Fruit fly (Drosophila melanogaster): ENCODE results near the gene REPTOR-BP.

Gene REPTOR-BP

dm6 chr2L:10226724-10227407, 37.1 kb upstream of the REPTOR-BP start, which contains the start of gene CG5708 (continued):
- no peak for TF ChIP-seq tll (GFP tag; optimal IDR thresholded peaks at IDR 0.05)
- no peak for TF ChIP-seq E2f2 (GFP tag; IDR thresholded peaks at IDR 0.05)
- TF ChIP-seq pho (GFP tag; optimal IDR thresholded peaks at IDR 0.05) = no peak
- no peak for TF ChIP-seq Mrtf (GFP tag; IDR thresholded peaks at IDR 0.05)
- TF ChIP-seq Hsf (GFP tag; optimal IDR thresholded peaks at IDR 0.05) = peak; percentile 1
- peak; percentile 35 for TF ChIP-seq B-H2 (GFP tag; optimal IDR thresholded peaks at IDR 0.05)
- TF ChIP-seq Nf-YA (GFP tag; IDR thresholded peaks at IDR 0.05) = no peak
- TF ChIP-seq Fer1 (GFP tag; optimal IDR thresholded peaks at IDR 0.05) = no peak
- no peak for TF ChIP-seq NK7.1 (GFP tag; optimal IDR thresholded peaks at IDR 0.05)
- no peak for TF ChIP-seq Awh (GFP tag; IDR thresholded peaks at IDR 0.05)
- no peak for TF ChIP-seq CG31388 (GFP tag; optimal IDR thresholded peaks at IDR 0.05)
- TF ChIP-seq vvl (GFP tag; IDR thresholded peaks at IDR 0.05) = 0 out of 2 replicates have a peak, but pooled peaks have one; percentile 42
- no peak for TF ChIP-seq Gug (GFP tag; IDR thresholded peaks at IDR 0.05)
- no peak for TF ChIP-seq CG15269 (tag; optimal IDR thresholded peaks at IDR 0.05)
- TF ChIP-seq CG9215 (GFP tag; IDR thresholded peaks at IDR 0.05) = no peak
- peak; percentile 52; the same call in 1 of the 2 replicates for TF ChIP-seq Bgb (GFP tag; IDR thresholded peaks at IDR 0.05; ENCODE audit: partially characterized antibody)
- no peak for TF ChIP-seq stc (GFP tag; IDR thresholded peaks at IDR 0.05)
- TF ChIP-seq croc (GFP tag; conservative IDR thresholded peaks at IDR 0.05) = no peak
- no peak for TF ChIP-seq CG2129 (GFP tag; IDR thresholded peaks at IDR 0.05; ENCODE audit: partially characterized antibody)
- TF ChIP-seq CG1792 (GFP tag; optimal IDR thresholded peaks at IDR 0.05) = no peak
- TF ChIP-seq C15 (GFP tag; IDR thresholded peaks at IDR 0.05) = no peak
- no peak for TF ChIP-seq YL-1 (GFP tag; optimal IDR thresholded peaks at IDR 0.05)
- TF ChIP-seq CG14667 (GFP tag; IDR thresholded peaks at IDR 0.05) = no peak
- TF ChIP-seq CG17328 (GFP tag; IDR thresholded peaks at IDR 0.05) = no peak
- no peak for TF ChIP-seq cwo (GFP tag; optimal IDR thresholded peaks at IDR 0.05)
- TF ChIP-seq CG12104 (GFP tag; optimal IDR thresholded peaks at IDR 0.05) = no peak
- TF ChIP-seq B-H1 (GFP tag; IDR thresholded peaks at IDR 0.05) = no peak
- TF ChIP-seq ham (GFP tag; IDR thresholded peaks at IDR 0.05) = no peak
- no peak for TF ChIP-seq Dfd (GFP tag; optimal IDR thresholded peaks at IDR 0.05)
- no peak for TF ChIP-seq Rx (GFP tag; IDR thresholded peaks at IDR 0.05)
- TF ChIP-seq CG8765 (GFP tag; IDR thresholded peaks at IDR 0.05) = no peak
- TF ChIP-seq Sin3A (optimal IDR thresholded peaks at IDR 0.05) = no peak
- TF ChIP-seq slp2 (GFP tag; optimal IDR thresholded peaks at IDR 0.05) = no peak
- TF ChIP-seq dm (GFP tag; optimal IDR thresholded peaks at IDR 0.05) = no peak
- no peak for TF ChIP-seq Ssrp (tag; optimal IDR thresholded peaks at IDR 0.05)
- TF ChIP-seq CG9437 (GFP tag; optimal IDR thresholded peaks at IDR 0.05) = no peak
- TF ChIP-seq sob (GFP tag; IDR thresholded peaks at IDR 0.05) = 0 out of 2 replicates have a peak, but pooled peaks have one; percentile 39
- no peak for TF ChIP-seq Ets97D (GFP tag; optimal IDR thresholded peaks at IDR 0.05)
- no peak for TF ChIP-seq CG7372 (GFP tag; IDR thresholded peaks at IDR 0.05)
- no peak for TF ChIP-seq CG4707 (GFP tag; optimal IDR thresholded peaks at IDR 0.05)
- peak; percentile 34 for TF ChIP-seq CG12391 (tag; optimal IDR thresholded peaks at IDR 0.05)
- TF ChIP-seq PHDP (tag; optimal IDR thresholded peaks at IDR 0.05) = no peak
- no peak for TF ChIP-seq schlank (tag; optimal IDR thresholded peaks at IDR 0.05)
- TF ChIP-seq cg (GFP tag; optimal IDR thresholded peaks at IDR 0.05) = no peak
- peak; percentile 33 for TF ChIP-seq NfI (GFP tag; optimal IDR thresholded peaks at IDR 0.05)
- no peak for TF ChIP-seq Hr51 (GFP tag; optimal IDR thresholded peaks at IDR 0.05)
- TF ChIP-seq CG13624 (GFP tag; optimal IDR thresholded peaks at IDR 0.05) = no peak
- TF ChIP-seq Opbp (GFP tag; IDR thresholded peaks at IDR 0.05; ENCODE audit: partially characterized antibody) = peak; percentile 75; the same call in 2 of the 3 replicates
- peak; percentile 50; the same call in 2 of the 3 replicates for TF ChIP-seq knrl (GFP tag; IDR thresholded peaks at IDR 0.05; ENCODE audit: partially characterized antibody)
- TF ChIP-seq dysf (GFP tag; IDR thresholded peaks at IDR 0.05) = no peak
- no peak for TF ChIP-seq CG7745 (tag; optimal IDR thresholded peaks at IDR 0.05)
